Worm (Caenorhabditis elegans) whole organism, young adult: Measurements from ENCODE around the gene F48E3.9.
A peak's percentile ranks its signal among the peaks of the same experiment; 100 is the strongest.

Experiments
- B0336.3 ChIP-seq: fragments of 200-800 bp; sonication (Bioruptor generic); IDR thresholded peaks from 2 replicates; pipeline ENCODE4 v1.3.6; 2022; ENCODE audit warnings: missing genetic modification characterization, missing compliant biosample characterization
- D2030.7 ChIP-seq: fragments of 200-800 bp; sonication (Bioruptor generic); IDR thresholded peaks from 2 replicates; pipeline ENCODE4 v1.3.6; 2022; ENCODE audit warnings: missing genetic modification reagents, missing genetic modification characterization, missing compliant biosample characterization
- F22D6.2 ChIP-seq: sonication (generic microtip); optimal IDR thresholded peaks from 2 replicates; lab custom pipeline; 2016; ENCODE audit warnings: mild to moderate bottlenecking, missing genetic modification characterization, missing compliant biosample characterization
- F57C9.4 ChIP-seq: sonication (generic microtip); optimal IDR thresholded peaks from 2 replicates; lab custom pipeline; 2017; ENCODE audit warnings: mild to moderate bottlenecking, missing genetic modification characterization, missing compliant biosample characterization
- ceh-40 ChIP-seq: fragments of 200-800 bp; sonication (Bioruptor generic); IDR thresholded peaks from 2 replicates; pipeline ENCODE4 v1.3.6; 2022; ENCODE audit warnings: missing genetic modification characterization, missing compliant biosample characterization
- chd-7 ChIP-seq: sonication (generic microtip); optimal IDR thresholded peaks from 2 replicates; lab custom pipeline; 2016; ENCODE audit warnings: mild to moderate bottlenecking, missing genetic modification characterization, moderate library complexity, missing compliant biosample characterization
- dpff-1 ChIP-seq: sonication (generic microtip); optimal IDR thresholded peaks from 2 replicates; lab custom pipeline; 2017; ENCODE audit warnings: mild to moderate bottlenecking, missing genetic modification characterization, missing compliant biosample characterization
- egl-18 ChIP-seq: fragments of 200-800 bp; sonication (Bioruptor generic); IDR thresholded peaks from 2 replicates; pipeline ENCODE4 v1.3.6; 2022; ENCODE audit warnings: missing genetic modification reagents, missing genetic modification characterization, missing compliant biosample characterization
- ekl-4 ChIP-seq: fragments of 200-800 bp; sonication (Bioruptor generic); IDR thresholded peaks from 2 replicates; pipeline ENCODE4 v1.3.6; 2022; ENCODE audit warnings: missing genetic modification reagents, missing genetic modification characterization, missing compliant biosample characterization
- ets-4 ChIP-seq: fragments of 200-800 bp; sonication (Bioruptor generic); optimal IDR thresholded peaks from 2 replicates; lab custom pipeline; 2018; ENCODE audit warnings: mild to moderate bottlenecking, missing genetic modification characterization, missing compliant biosample characterization
- hlh-26 ChIP-seq: fragments of 200-800 bp; sonication (Bioruptor generic); conservative IDR thresholded peaks from 2 replicates; pipeline ENCODE4 v1.3.6; 2022; ENCODE audit warnings: missing genetic modification reagents, missing genetic modification characterization, missing compliant biosample characterization
- hmg-1.2 ChIP-seq: fragments of 200-800 bp; sonication (Bioruptor generic); IDR thresholded peaks from 2 replicates; pipeline ENCODE4 v1.3.6; 2022; ENCODE audit warnings: missing genetic modification reagents, missing genetic modification characterization, missing compliant biosample characterization
- hmg-20 ChIP-seq: fragments of 200-800 bp; sonication (Bioruptor generic); IDR thresholded peaks from 2 replicates; pipeline ENCODE4 v1.3.6; 2022; ENCODE audit warnings: missing genetic modification reagents, missing genetic modification characterization, missing compliant biosample characterization
- hrde-1 ChIP-seq: sonication (generic microtip); optimal IDR thresholded peaks from 2 replicates; lab custom pipeline; 2016; ENCODE audit warnings: missing genetic modification characterization, mild to moderate bottlenecking, missing compliant biosample characterization, moderate library complexity, missing genotype, missing genetic modification reagents, borderline replicate concordance
- let-526 ChIP-seq: fragments of 200-800 bp; sonication (Bioruptor generic); IDR thresholded peaks from 2 replicates; pipeline ENCODE4 v1.3.6; 2022; ENCODE audit warnings: missing genetic modification reagents, missing genetic modification characterization, missing compliant biosample characterization
- let-607 ChIP-seq, 2 experiments: fragments of 200-800 bp in 1 of 2; sonication (Bioruptor generic) in 1 of 2; sonication (generic microtip) in 1 of 2; optimal IDR thresholded peaks; 2 replicates each; lab custom pipeline; 2016 to 2018; ENCODE audit warnings: mild to moderate bottlenecking in 2 of 2, missing compliant biosample characterization in 2 of 2, missing genetic modification characterization in 2 of 2, moderate library complexity in 2 of 2, missing genotype in 1 of 2
- lsy-27 ChIP-seq: sonication (generic microtip); optimal IDR thresholded peaks from 2 replicates; lab custom pipeline; 2017; ENCODE audit warnings: missing genetic modification characterization, mild to moderate bottlenecking, missing compliant biosample characterization, antibody characterized with exemption, missing genotype, borderline replicate concordance; ENCODE audit not compliant: insufficient read depth
- madf-10 ChIP-seq: sonication (generic microtip); optimal IDR thresholded peaks from 2 replicates; lab custom pipeline; 2016; ENCODE audit warnings: mild to moderate bottlenecking, missing genetic modification characterization, missing compliant biosample characterization
- madf-6 ChIP-seq: fragments of 200-800 bp; sonication (Bioruptor generic); IDR thresholded peaks from 2 replicates; pipeline ENCODE4 v1.3.6; 2022; ENCODE audit warnings: missing genetic modification reagents, missing genetic modification characterization, missing compliant biosample characterization
- nfya-2 ChIP-seq: fragments of 200-800 bp; sonication (Bioruptor generic); IDR thresholded peaks from 2 replicates; pipeline ENCODE4 v1.3.6; 2022; ENCODE audit warnings: missing genetic modification reagents, missing genetic modification characterization, missing compliant biosample characterization
- nhr-120 ChIP-seq: fragments of 200-800 bp; sonication (Bioruptor generic); IDR thresholded peaks from 2 replicates; pipeline ENCODE4 v1.3.6; 2022; ENCODE audit warnings: missing genetic modification characterization, missing compliant biosample characterization
- rec-8 ChIP-seq, 2 experiments: sonication (generic microtip); optimal IDR thresholded peaks; 2 replicates each; lab custom pipeline; 2016; ENCODE audit warnings: mild to moderate bottlenecking in 2 of 2, missing genetic modification characterization in 2 of 2, missing genetic modification reagents in 2 of 2, missing genotype in 2 of 2, missing biosample characterization in 1 of 2, missing compliant biosample characterization in 1 of 2, moderate library complexity in 1 of 2
- snpc-4 ChIP-seq, 5 experiments: fragments of 150-350 bp in 1 of 5; sonication (generic microtip) in 4 of 5; optimal IDR thresholded peaks; 2 replicates each; lab custom pipeline; 2014 to 2018; ENCODE audit warnings: missing genetic modification characterization in 5 of 5, missing biosample characterization in 3 of 5, antibody characterized with exemption in 2 of 5, mild to moderate bottlenecking in 2 of 5, missing compliant biosample characterization in 2 of 5, missing genotype in 2 of 5, moderate library complexity in 2 of 5, missing genetic modification reagents in 1 of 5
- unc-130 ChIP-seq: sonication (generic microtip); optimal IDR thresholded peaks from 2 replicates; lab custom pipeline; 2016; ENCODE audit warnings: missing genetic modification reagents, missing genetic modification characterization, missing compliant biosample characterization
- zfh-2 ChIP-seq: fragments of 200-800 bp; sonication (Bioruptor generic); conservative IDR thresholded peaks from 2 replicates; pipeline ENCODE4 v1.3.6; 2022; ENCODE audit warnings: missing genetic modification reagents, missing genetic modification characterization, missing compliant biosample characterization
- ztf-22 ChIP-seq: fragments of 200-800 bp; sonication (Bioruptor generic); optimal IDR thresholded peaks from 2 replicates; lab custom pipeline; 2018; ENCODE audit warnings: mild to moderate bottlenecking, missing genetic modification characterization, moderate library complexity, missing compliant biosample characterization

Gene F48E3.9

DNA sequence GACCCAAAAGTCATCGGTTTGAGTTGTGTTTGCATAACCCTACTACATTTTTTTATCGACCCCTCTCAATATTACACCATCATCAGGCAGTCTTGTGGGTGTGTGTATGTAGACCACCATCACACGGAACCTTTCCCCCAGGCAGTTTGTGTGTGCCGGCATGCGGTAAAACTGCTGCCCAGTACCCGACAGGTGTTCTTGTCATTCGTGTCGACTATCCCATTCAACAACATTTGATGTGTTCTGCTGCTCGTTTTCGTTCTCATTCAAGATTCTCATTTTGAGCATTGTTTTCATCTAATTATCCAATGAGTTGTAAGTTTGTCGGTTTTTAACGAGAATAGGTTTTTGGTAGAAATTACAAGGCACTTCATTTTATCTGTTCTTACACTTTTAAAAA is 41.7 kb downstream of the F48E3.9 start (continued):
- TF ChIP-seq let-607 (tag; optimal IDR thresholded peaks at IDR 0.05; lab: Kevin White, UChicago): no peak

ce11 chrX:7523799-7524198 is 42.9 kb downstream of the F48E3.9 start:
- TF ChIP-seq madf-10 (tag; lab: Kevin White, UChicago) (no peak), zfh-2 (0 out of 2 replicates have a peak, but pooled peaks have one; percentile 29)
- TF ChIP-seq, all 124 proteins: peak for 1

DNA sequence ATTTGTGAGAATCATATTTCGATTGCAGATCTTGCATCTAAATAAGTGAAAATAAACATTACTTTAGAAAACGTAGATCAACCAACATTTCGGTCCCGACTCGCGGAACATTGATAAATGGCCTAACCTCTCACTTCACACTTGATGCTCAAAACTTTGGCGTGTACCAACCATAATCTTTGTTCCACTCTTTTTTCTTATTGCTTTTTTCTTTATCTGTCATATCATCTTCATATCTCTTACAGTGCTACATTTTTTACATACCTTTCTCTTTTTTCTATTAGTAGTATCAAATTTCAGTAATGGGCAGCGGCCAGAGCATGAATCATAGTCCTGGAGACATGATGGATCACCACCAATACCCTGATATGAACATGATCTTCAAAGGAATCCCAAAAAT is 44.4 kb downstream of the F48E3.9 start, which contains the start of gene F46C8.3:
F46C8.3 (plus strand) TSS at position 301 of the 400 bp plus-strand sequence.
- TF ChIP-seq nhr-120 (GFP tag; lab: Robert Waterston, UW) (no peak), nfya-2 (no peak), F57C9.4 (tag; lab: Kevin White, UChicago) (no peak), D2030.7 (GFP tag; lab: Robert Waterston, UW) (no peak)

ce11 chrX:7532632-7533031 is 51.8 kb downstream of the F48E3.9 start, which contains the start of gene ceh-14:
Gene ceh-14, minus strand, starts transcription at chrX:7532732.
- TF ChIP-seq F22D6.2 (tag; lab: Kevin White, UChicago) (no peak), hmg-1.2 (GFP tag; lab: Robert Waterston, UW) (no peak), ceh-40 (GFP tag; lab: Robert Waterston, UW) (no peak), madf-6 (no peak), ztf-22 (GFP tag; lab: Kevin White, UChicago) (no peak), let-526 (GFP tag; lab: Robert Waterston, UW) (no peak), rec-8 (tag; optimal IDR thresholded peaks at IDR 0.05; lab: Kevin White, UChicago) (no peak), ekl-4 (GFP tag; lab: Robert Waterston, UW) (no peak), B0336.3 (no peak), unc-130 (GFP tag; lab: Kevin White, UChicago) (no peak), hrde-1 (tag; lab: Kevin White, UChicago) (no peak), lsy-27 (tag; lab: Kevin White, UChicago) (no peak), dpff-1 (tag; lab: Kevin White, UChicago) (no peak), hmg-20 (no peak), ets-4 (GFP tag; lab: Kevin White, UChicago) (no peak), egl-18 (no peak), snpc-4 (GFP tag; optimal IDR thresholded peaks at IDR 0.05; lab: Kevin White, UChicago) (no peak), snpc-4 (tag; optimal IDR thresholded peaks at IDR 0.05; lab: Kevin White, UChicago) (no peak), chd-7 (tag; lab: Kevin White, UChicago) (no peak)
- TF ChIP-seq, all 124 proteins: peak for 0

ce11 chrX:7534454-7534853 is 53.6 kb downstream of the F48E3.9 start:
- TF ChIP-seq zfh-2: 0 out of 2 replicates have a peak, but pooled peaks have one; percentile 23
- TF ChIP-seq hlh-26: no peak
